Worm (Caenorhabditis elegans): Measurements from ENCODE around the gene F43C11.12.

The F43C11.12 gene

DNA sequence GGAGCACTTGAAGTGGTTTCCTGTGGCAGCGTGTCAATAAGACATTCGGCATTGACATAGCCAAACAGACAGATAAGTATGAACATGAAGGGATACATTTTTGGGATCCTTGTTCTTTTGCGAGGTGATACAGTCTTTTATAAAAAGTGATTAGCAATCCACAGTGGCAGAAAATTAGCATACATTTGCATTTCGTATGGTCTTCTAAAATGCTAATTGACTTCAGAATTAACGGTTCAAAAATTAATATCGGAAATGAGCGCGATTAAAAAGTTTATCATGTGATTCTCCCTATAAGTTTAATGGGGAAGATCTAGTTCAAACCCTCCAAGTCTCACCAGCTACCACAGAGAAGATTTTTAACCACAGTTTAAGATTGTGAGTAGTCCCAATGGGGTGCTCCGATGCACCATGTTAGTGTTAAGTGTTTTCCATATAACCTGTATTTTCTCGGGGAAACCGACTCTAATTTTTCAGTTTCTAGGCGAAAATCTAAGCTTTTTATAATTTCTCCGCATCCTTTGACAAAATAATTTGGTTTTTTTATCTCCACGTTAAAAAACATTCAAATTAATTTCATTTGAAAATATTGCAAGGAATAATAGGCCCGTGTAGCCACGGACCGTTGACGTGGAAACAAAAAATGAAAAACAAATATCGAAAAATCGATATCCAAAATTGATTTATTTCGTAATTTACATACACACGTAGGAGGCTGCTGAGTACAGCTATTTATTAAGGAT lies at the start of gene F43C11.12, which contains the start of gene F16G10.5:
Gene F43C11.12, minus strand, starts transcription at position 101 of the 743 bp plus-strand sequence.
Gene F16G10.5, plus strand, starts transcription at position 693 of the 743 bp plus-strand sequence.
- TF ChIP-seq hlh-1 (tag; optimal IDR thresholded peaks at IDR 0.05), result no peak
- TF ChIP-seq unc-62 (GFP tag; optimal IDR thresholded peaks at IDR 0.05), result no peak
- no peak for TF ChIP-seq elt-3 (tag; optimal IDR thresholded peaks at IDR 0.05)
- no peak for TF ChIP-seq ceh-39 (tag; optimal IDR thresholded peaks at IDR 0.05)
- TF ChIP-seq ham-2 (GFP tag; optimal IDR thresholded peaks at IDR 0.05), result no peak
- no peak for TF ChIP-seq mls-2 (tag; optimal IDR thresholded peaks at IDR 0.05)
- no peak for TF ChIP-seq lsy-2 (tag; optimal IDR thresholded peaks at IDR 0.05)
- TF ChIP-seq tbx-8 (GFP tag; optimal IDR thresholded peaks at IDR 0.05), result no peak
- no peak for TF ChIP-seq ceh-83 (GFP tag; optimal IDR thresholded peaks at IDR 0.05)
- TF ChIP-seq lin-32 (GFP tag; optimal IDR thresholded peaks at IDR 0.05), result no peak
- no peak for TF ChIP-seq flh-1 (GFP tag; optimal IDR thresholded peaks at IDR 0.05)

ce11 chrII:2415439-2415838 lies 48.9 kb upstream of the F43C11.12 start, which contains the start of gene fbxa-4:
Gene fbxa-4, minus strand, starts transcription at chrII:2415531.
- TF ChIP-seq mep-1 (tag; optimal IDR thresholded peaks at IDR 0.05), result no peak

DNA sequence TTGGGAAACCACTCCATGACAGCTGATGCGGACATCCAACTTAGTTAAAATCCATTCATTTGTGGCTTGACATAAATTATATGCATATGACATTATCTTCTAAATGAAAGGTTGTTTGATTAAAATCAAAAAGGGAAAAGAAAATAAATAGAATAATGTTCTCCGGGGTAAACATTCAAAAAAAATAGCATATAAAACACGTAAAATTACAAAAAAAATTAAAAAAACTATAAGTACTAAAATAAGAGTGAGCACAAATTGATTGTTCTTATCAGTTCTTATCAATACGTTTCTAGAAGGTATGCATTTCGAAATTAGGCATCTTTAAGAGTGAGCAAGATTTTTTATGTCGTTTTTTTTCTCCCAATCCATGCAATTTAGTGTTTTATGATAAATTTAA lies 46.1 kb upstream of the F43C11.12 start, which contains the start of gene fbxa-182:
Gene fbxa-182, minus strand, starts transcription at position 101 of the 400 bp plus-strand sequence.
- TF ChIP-seq drap-1 (GFP tag; optimal IDR thresholded peaks at IDR 0.05), result no peak
- no peak for TF ChIP-seq elt-3 (tag; optimal IDR thresholded peaks at IDR 0.05)
- TF ChIP-seq ceh-43 (GFP tag; optimal IDR thresholded peaks at IDR 0.05), result no peak
- no peak for TF ChIP-seq ceh-83 (GFP tag; optimal IDR thresholded peaks at IDR 0.05)
- no peak for TF ChIP-seq bed-3 (GFP tag; optimal IDR thresholded peaks at IDR 0.05)
- TF ChIP-seq cnd-1 (tag; optimal IDR thresholded peaks at IDR 0.05), result no peak
- no peak for TF ChIP-seq mab-5 (tag; optimal IDR thresholded peaks at IDR 0.05)
- TF ChIP-seq nhr-76 (tag; optimal IDR thresholded peaks at IDR 0.05), result no peak

- TF ChIP-seq tbx-8 (GFP tag; optimal IDR thresholded peaks at IDR 0.05) (no peak), sem-2 (GFP tag; optimal IDR thresholded peaks at IDR 0.05) (no peak), mep-1 (tag; optimal IDR thresholded peaks at IDR 0.05) (no peak), elt-3 (tag; optimal IDR thresholded peaks at IDR 0.05) (no peak), unc-62 (GFP tag; optimal IDR thresholded peaks at IDR 0.05) (no peak), flh-1 (GFP tag; optimal IDR thresholded peaks at IDR 0.05) (no peak), nhr-76 (tag; optimal IDR thresholded peaks at IDR 0.05) (no peak), hlh-1 (tag; optimal IDR thresholded peaks at IDR 0.05) (no peak), nhr-12 (tag; optimal IDR thresholded peaks at IDR 0.05) (no peak), M03D4.4 (tag; optimal IDR thresholded peaks at IDR 0.05) (no peak), unc-120 (tag; optimal IDR thresholded peaks at IDR 0.05; ENCODE audit: poor library complexity, severe bottlenecking) (no peak), mls-2 (tag; optimal IDR thresholded peaks at IDR 0.05) (no peak), ham-2 (GFP tag; optimal IDR thresholded peaks at IDR 0.05) (no peak), mab-5 (tag; optimal IDR thresholded peaks at IDR 0.05) (no peak), bed-3 (GFP tag; optimal IDR thresholded peaks at IDR 0.05) (no peak), lin-32 (GFP tag; optimal IDR thresholded peaks at IDR 0.05) (no peak)
Observed at ce11 chrII:2411555-2411954, 45.0 kb upstream of the F43C11.12 start.

- no peak for TF ChIP-seq hlh-1 (tag; optimal IDR thresholded peaks at IDR 0.05)
- no peak for TF ChIP-seq drap-1 (GFP tag; optimal IDR thresholded peaks at IDR 0.05)
- no peak for TF ChIP-seq mab-5 (tag; optimal IDR thresholded peaks at IDR 0.05)
- TF ChIP-seq blmp-1 (tag; optimal IDR thresholded peaks at IDR 0.05), result no peak
- no peak for TF ChIP-seq unc-39 (tag; optimal IDR thresholded peaks at IDR 0.05)
- no peak for TF ChIP-seq ceh-83 (GFP tag; optimal IDR thresholded peaks at IDR 0.05)
- TF ChIP-seq pha-4 (tag; optimal IDR thresholded peaks at IDR 0.05), result no peak
- no peak for TF ChIP-seq elt-1 (tag; optimal IDR thresholded peaks at IDR 0.05; ENCODE audit: borderline replicate concordance, insufficient read depth)
- TF ChIP-seq tbx-8 (GFP tag; optimal IDR thresholded peaks at IDR 0.05), result no peak
Observed at ce11 chrII:2411093-2411492, 44.6 kb upstream of the F43C11.12 start.

DNA sequence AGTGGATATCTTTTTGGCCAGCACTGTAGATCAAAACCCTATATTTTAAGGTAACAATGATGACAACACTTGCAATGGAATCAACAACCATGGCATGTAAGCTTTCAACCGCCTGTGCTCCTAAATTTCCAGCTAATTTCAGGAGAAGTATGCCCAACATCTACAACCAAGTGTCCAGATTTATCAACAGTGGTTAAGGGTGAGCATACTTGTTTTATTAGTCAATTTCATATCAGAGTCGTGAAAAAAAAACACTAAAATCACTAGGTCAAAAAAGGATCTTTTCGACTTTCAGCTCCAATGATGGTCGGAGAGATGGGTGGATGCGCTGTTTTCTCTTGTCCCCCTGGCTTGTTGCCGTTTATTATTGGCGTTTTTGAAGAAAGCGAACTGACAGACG lies 37.5 kb upstream of the F43C11.12 start, which contains the start of gene F16G10.1:
Gene F16G10.1, plus strand, starts transcription at position 301 of the 400 bp plus-strand sequence.
- TF ChIP-seq ces-1 (GFP tag; optimal IDR thresholded peaks at IDR 0.05), result no peak
- TF ChIP-seq elt-1 (tag; optimal IDR thresholded peaks at IDR 0.05; ENCODE audit: borderline replicate concordance, insufficient read depth), result no peak
- TF ChIP-seq lsy-2 (tag; optimal IDR thresholded peaks at IDR 0.05), result no peak
- no peak for TF ChIP-seq unc-120 (tag; optimal IDR thresholded peaks at IDR 0.05; ENCODE audit: poor library complexity, severe bottlenecking)
- TF ChIP-seq mab-5 (tag; optimal IDR thresholded peaks at IDR 0.05), result no peak

All from whole organism, mixed stage, embryonic.